Worm (Caenorhabditis elegans) whole organism, L1 larva: ENCODE data around the gene prx-10.

Source experiments
- blmp-1 ChIP-seq: fragments of 150-350 bp; optimal IDR thresholded peaks from 2 replicates; lab custom pipeline; 2014; ENCODE audit warnings: missing biosample characterization, missing genetic modification characterization
- elt-3 ChIP-seq, 6 experiments: fragments of 150-350 bp in 1 of 6; sonication (generic microtip); optimal IDR thresholded peaks; 2 replicates each; lab custom pipeline; 2017 to 2018; ENCODE audit warnings: missing biosample characterization in 6 of 6, missing genetic modification characterization in 6 of 6, inconsistent platforms in 1 of 6
- ets-5 ChIP-seq: fragments of 200-800 bp; sonication (Bioruptor generic); IDR thresholded peaks from 2 replicates; pipeline ENCODE4 v1.3.6; 2022; ENCODE audit warnings: missing genetic modification characterization, missing compliant biosample characterization
- fkh-10 ChIP-seq: sonication (generic microtip); optimal IDR thresholded peaks from 2 replicates; lab custom pipeline; 2017; ENCODE audit warnings: missing biosample characterization, missing genetic modification reagents, missing genetic modification characterization
- isw-1 ChIP-seq: fragments of 200-800 bp; sonication (Bioruptor generic); IDR thresholded peaks from 2 replicates; pipeline ENCODE4 v1.3.6; 2022; ENCODE audit warnings: missing genetic modification characterization, missing compliant biosample characterization
- nhr-11 ChIP-seq: fragments of 150-350 bp; optimal IDR thresholded peaks from 2 replicates; lab custom pipeline; 2014; ENCODE audit warnings: missing biosample characterization, missing genetic modification characterization
- nhr-237 ChIP-seq: fragments of 150-350 bp; optimal IDR thresholded peaks from 2 replicates; lab custom pipeline; 2014; ENCODE audit warnings: missing biosample characterization, missing genetic modification characterization
- nhr-76 ChIP-seq: sonication (generic microtip); optimal IDR thresholded peaks from 2 replicates; lab custom pipeline; 2017; ENCODE audit warnings: missing biosample characterization, missing genetic modification characterization
- nhr-77 ChIP-seq: fragments of 150-350 bp; optimal IDR thresholded peaks from 2 replicates; lab custom pipeline; 2014; ENCODE audit warnings: missing biosample characterization, missing genetic modification characterization
- pag-3 ChIP-seq: sonication (generic microtip); optimal IDR thresholded peaks from 2 replicates; lab custom pipeline; 2017; ENCODE audit warnings: missing genetic modification characterization, mild to moderate bottlenecking, missing compliant biosample characterization, antibody characterized with exemption, borderline replicate concordance; ENCODE audit not compliant: insufficient read depth
- pqm-1 ChIP-seq: sonication (generic microtip); optimal IDR thresholded peaks from 3 replicates; lab custom pipeline; 2017; ENCODE audit warnings: missing biosample characterization, missing genetic modification characterization
- rnt-1 ChIP-seq: sonication (generic microtip); optimal IDR thresholded peaks from 2 replicates; lab custom pipeline; 2016; ENCODE audit warnings: mild to moderate bottlenecking, missing genetic modification characterization, moderate library complexity, missing compliant biosample characterization
- tbx-2 ChIP-seq: sonication (generic microtip); optimal IDR thresholded peaks from 2 replicates; lab custom pipeline; 2016; ENCODE audit warnings: missing genetic modification characterization, missing compliant biosample characterization

DNA sequence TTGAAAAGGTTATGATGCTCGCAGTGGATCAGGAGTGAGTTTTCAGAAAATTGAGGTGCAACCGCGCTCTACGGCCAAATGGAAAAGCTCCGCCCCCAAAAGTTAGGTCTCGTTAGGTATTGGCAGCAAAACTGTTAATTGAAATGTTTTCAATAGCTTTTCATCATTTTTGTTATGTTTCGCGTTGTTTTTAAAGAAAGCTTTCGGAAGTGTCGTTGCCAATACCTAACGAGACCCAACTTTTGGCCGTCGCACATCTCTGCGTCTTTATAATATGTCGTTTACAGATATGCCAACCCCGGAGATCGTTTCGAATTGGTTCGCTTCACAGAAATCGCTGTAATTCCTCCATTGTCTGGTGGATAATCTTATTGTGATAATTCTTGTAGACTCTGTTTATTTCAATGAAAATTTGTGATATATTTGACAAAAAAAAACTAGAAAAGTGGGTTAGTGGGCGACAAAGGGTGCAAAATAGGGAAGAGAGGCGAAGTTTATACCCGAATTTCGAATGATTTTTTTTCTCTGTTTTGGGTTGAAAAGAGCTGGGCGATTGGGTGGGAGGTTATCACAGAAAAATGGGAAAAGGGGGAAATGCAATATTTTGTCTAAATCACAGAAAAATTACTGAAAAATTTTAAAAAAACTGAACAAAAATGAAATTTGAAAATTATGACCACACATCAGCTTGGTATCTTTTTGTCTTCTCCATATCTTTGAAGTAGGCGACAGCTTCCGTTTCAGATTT, 39.7 kb upstream of the prx-10 start:
- TF ChIP-seq nhr-76 (tag; lab: Kevin White, UChicago), result no peak
- TF ChIP-seq elt-3 (tag; optimal IDR thresholded peaks at IDR 0.05; lab: Kevin White, UChicago), result no peak
- TF ChIP-seq ets-5 (GFP tag; lab: Robert Waterston, UW), result no peak
- no peak for TF ChIP-seq tbx-2 (tag; lab: Kevin White, UChicago)
- TF ChIP-seq nhr-77 (tag; lab: Kevin White, UChicago), result no peak
- no peak for TF ChIP-seq isw-1 (GFP tag; lab: Robert Waterston, UW)
- no peak for TF ChIP-seq rnt-1 (tag; lab: Kevin White, UChicago)
- no peak for TF ChIP-seq pqm-1 (tag; lab: Kevin White, UChicago)
- no peak for TF ChIP-seq nhr-237 (tag; lab: Kevin White, UChicago)
- TF ChIP-seq fkh-10 (GFP tag; lab: Kevin White, UChicago), result no peak
- TF ChIP-seq blmp-1 (tag; lab: Kevin White, UChicago), result no peak
- no peak for TF ChIP-seq pag-3 (tag; lab: Kevin White, UChicago)
- no peak for TF ChIP-seq nhr-11 (tag; lab: Kevin White, UChicago)
